Fruit fly (Drosophila melanogaster) whole organism, pupa: ENCODE data around the gene Ada1-1.
A peak's percentile ranks its signal among the peaks of the same experiment; 100 is the strongest.

Experiments used
- CG10348 ChIP-seq: fragments of 200-800 bp; sonication (Bioruptor generic); IDR thresholded peaks from 2 replicates; pipeline ENCODE4 v1.3.6; 2022; ENCODE audit warnings: missing biosample characterization, missing genetic modification characterization
- CG12605 ChIP-seq: fragments of 200-800 bp; sonication (Bioruptor generic); IDR thresholded peaks from 2 replicates; pipeline ENCODE4 v1.3.6; 2022; ENCODE audit warnings: missing biosample characterization, missing genetic modification characterization
- CG13204 ChIP-seq: fragments of 200-800 bp; sonication (Bioruptor generic); optimal IDR thresholded peaks from 2 replicates; lab custom pipeline; 2018; ENCODE audit warnings: missing biosample characterization, mild to moderate bottlenecking, missing genetic modification characterization, moderate library complexity
- CG14655 ChIP-seq: fragments of 200-800 bp; sonication (Bioruptor generic); optimal IDR thresholded peaks from 3 replicates; lab custom pipeline; 2017; ENCODE audit warnings: mild to moderate bottlenecking, missing biosample characterization, missing genetic modification reagents, missing genetic modification characterization
- CG15710 ChIP-seq: fragments of 200-800 bp; sonication (Bioruptor generic); optimal IDR thresholded peaks from 2 replicates; lab custom pipeline; 2018; ENCODE audit warnings: missing biosample characterization, mild to moderate bottlenecking, missing genetic modification characterization, moderate library complexity
- CG17806 ChIP-seq: fragments of 200-800 bp; sonication (Bioruptor generic); optimal IDR thresholded peaks from 2 replicates; lab custom pipeline; 2018; ENCODE audit warnings: missing biosample characterization, mild to moderate bottlenecking, missing genetic modification characterization, moderate library complexity
- CG32121 ChIP-seq: fragments of 200-800 bp; sonication (Bioruptor generic); IDR thresholded peaks from 2 replicates; pipeline ENCODE4 v1.3.6; 2022; ENCODE audit warnings: missing biosample characterization, missing genetic modification characterization
- CG34367 ChIP-seq: fragments of 200-800 bp; sonication (Bioruptor generic); optimal IDR thresholded peaks from 2 replicates; lab custom pipeline; 2018; ENCODE audit warnings: missing biosample characterization, mild to moderate bottlenecking, missing genetic modification characterization
- CG4496 ChIP-seq: fragments of 200-800 bp; sonication (Bioruptor generic); IDR thresholded peaks from 3 replicates; pipeline ENCODE4 v1.3.6; 2022; ENCODE audit warnings: missing biosample characterization, missing genetic modification characterization
- CG8159 ChIP-seq: fragments of 200-800 bp; sonication (Bioruptor generic); optimal IDR thresholded peaks from 3 replicates; lab custom pipeline; 2018; ENCODE audit warnings: missing biosample characterization, mild to moderate bottlenecking, missing genetic modification characterization, moderate library complexity
- CG8301 ChIP-seq: fragments of 200-800 bp; sonication (Bioruptor generic); optimal IDR thresholded peaks from 2 replicates; lab custom pipeline; 2018; ENCODE audit warnings: missing biosample characterization, mild to moderate bottlenecking, missing genetic modification characterization
- CG9948 ChIP-seq: fragments of 200-800 bp; sonication (Bioruptor generic); optimal IDR thresholded peaks from 2 replicates; lab custom pipeline; 2018; ENCODE audit warnings: missing biosample characterization, mild to moderate bottlenecking, missing genetic modification characterization, moderate library complexity
- D1 ChIP-seq: fragments of 200-800 bp; sonication (Bioruptor generic); optimal IDR thresholded peaks from 2 replicates; lab custom pipeline; 2018; ENCODE audit warnings: missing biosample characterization, mild to moderate bottlenecking, missing genetic modification characterization, moderate library complexity
- EcR ChIP-seq: fragments of 200-800 bp; sonication (Bioruptor generic); optimal IDR thresholded peaks from 3 replicates; lab custom pipeline; 2019; ENCODE audit warnings: missing biosample characterization, missing genetic modification characterization, mild to moderate bottlenecking, moderate library complexity, missing genetic modification reagents
- Ets98B ChIP-seq: fragments of 200-800 bp; sonication (Bioruptor generic); IDR thresholded peaks from 2 replicates; pipeline ENCODE4 v1.3.6; 2022; ENCODE audit warnings: missing biosample characterization, missing genetic modification characterization
- Pif1A ChIP-seq: fragments of 200-800 bp; sonication (Bioruptor generic); optimal IDR thresholded peaks from 3 replicates; lab custom pipeline; 2016; ENCODE audit warnings: missing biosample characterization, missing genetic modification characterization
- Pif1B ChIP-seq: fragments of 200-800 bp; sonication (Bioruptor generic); optimal IDR thresholded peaks from 3 replicates; lab custom pipeline; 2016; ENCODE audit warnings: missing biosample characterization, missing genetic modification characterization
- Snoo ChIP-seq: fragments of 200-800 bp; sonication (Bioruptor generic); optimal IDR thresholded peaks from 3 replicates; lab custom pipeline; 2017; ENCODE audit warnings: missing biosample characterization, mild to moderate bottlenecking, missing genetic modification characterization, inconsistent platforms
- fd96Ca ChIP-seq: fragments of 200-800 bp; sonication (Bioruptor generic); IDR thresholded peaks from 3 replicates; pipeline ENCODE4 v1.3.6; 2022; ENCODE audit warnings: missing biosample characterization, missing genetic modification characterization
- gl ChIP-seq: fragments of 200-800 bp; sonication (Bioruptor generic); optimal IDR thresholded peaks from 2 replicates; lab custom pipeline; 2018; ENCODE audit warnings: missing biosample characterization, mild to moderate bottlenecking, missing genetic modification characterization
- rn ChIP-seq: fragments of 200-800 bp; sonication (Bioruptor generic); IDR thresholded peaks from 2 replicates; pipeline ENCODE4 v1.3.6; 2022; ENCODE audit warnings: missing biosample characterization, missing genetic modification characterization

Gene Ada1-1

DNA sequence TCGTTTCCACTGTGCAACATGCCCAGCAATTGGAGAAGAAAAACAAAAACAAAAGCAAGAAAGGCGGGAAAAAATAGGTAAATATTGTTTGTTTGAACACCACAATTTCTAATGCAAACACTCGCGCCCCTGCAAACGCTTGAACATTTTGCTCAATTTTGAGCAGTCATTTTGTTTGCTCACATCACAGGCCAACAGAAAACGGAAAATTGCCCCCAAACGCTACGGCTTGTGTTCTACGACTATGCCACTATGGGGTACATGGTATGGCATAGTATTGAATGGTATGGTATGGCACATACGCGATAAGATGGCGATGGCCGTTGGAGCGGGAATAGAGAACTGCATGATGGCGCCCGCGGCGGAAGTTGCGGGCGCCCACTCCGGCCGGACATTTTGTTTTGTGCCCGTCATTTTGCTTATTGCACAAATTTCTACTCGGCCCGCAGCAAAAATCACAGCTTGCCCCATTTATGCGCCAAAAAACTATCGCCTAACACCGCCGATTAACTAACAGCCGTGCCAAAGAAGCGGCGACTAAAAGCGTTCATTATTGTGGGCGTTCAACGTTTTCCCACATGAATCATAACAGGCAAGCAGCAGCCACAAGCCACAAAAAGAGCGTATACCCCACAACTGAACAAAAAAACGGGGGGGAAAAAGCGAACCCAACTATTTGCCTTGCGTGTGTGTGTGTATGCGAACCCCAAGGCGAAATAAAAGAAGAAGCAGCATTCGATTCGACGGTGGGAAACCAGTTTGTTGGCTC, 7.8 kb downstream of the Ada1-1 start:
- TF ChIP-seq EcR (GFP tag; lab: Kevin White, UChicago) (peak; percentile 78), rn (GFP tag; lab: Robert Waterston, UW) (no peak), CG10348 (no peak), CG34367 (tag; lab: Kevin White, UChicago) (peak; percentile 31), Pif1A (peak; percentile 0), CG15710 (tag; lab: Kevin White, UChicago) (peak; percentile 18), CG9948 (tag; lab: Kevin White, UChicago) (peak; percentile 1), CG13204 (GFP tag; lab: Kevin White, UChicago) (peak; percentile 68), Pif1B (peak; percentile 10), CG8301 (tag; lab: Kevin White, UChicago) (no peak)

- TF ChIP-seq D1 (tag; lab: Kevin White, UChicago) (no peak), rn (GFP tag; lab: Robert Waterston, UW) (no peak), Snoo (tag; lab: Kevin White, UChicago) (peak; percentile 9), CG8301 (tag; lab: Kevin White, UChicago) (no peak), CG13204 (GFP tag; lab: Kevin White, UChicago) (peak; percentile 80), EcR (GFP tag; lab: Kevin White, UChicago) (peak; percentile 92)
Observed at dm6 chr2L:12005436-12006396, 9.1 kb downstream of the Ada1-1 start.

dm6 chr2L:12006397-12007330, 10.1 kb downstream of the Ada1-1 start:
- TF ChIP-seq Pif1A (peak; percentile 75), CG13204 (GFP tag; lab: Kevin White, UChicago) (peak; percentile 48), EcR (GFP tag; lab: Kevin White, UChicago) (no peak), CG34367 (tag; lab: Kevin White, UChicago) (peak; percentile 85), gl (peak; percentile 27), Ets98B (GFP tag; lab: Robert Waterston, UW) (no peak), Pif1B (peak; percentile 87), Snoo (tag; lab: Kevin White, UChicago) (peak; percentile 87), CG9948 (tag; lab: Kevin White, UChicago) (peak; percentile 94), rn (GFP tag; lab: Robert Waterston, UW) (no peak), CG15710 (tag; lab: Kevin White, UChicago) (peak; percentile 94), CG10348 (no peak), CG17806 (tag; lab: Kevin White, UChicago) (peak; percentile 90), CG14655 (GFP tag; lab: Kevin White, UChicago) (peak; percentile 95), CG12605 (GFP tag; lab: Robert Waterston, UW) (no peak), CG8159 (peak; percentile 97), fd96Ca (no peak), CG8301 (tag; lab: Kevin White, UChicago) (peak; percentile 90), CG32121 (no peak), D1 (tag; lab: Kevin White, UChicago) (peak; percentile 87)

dm6 chr2L:12007331-12007791, 10.8 kb downstream of the Ada1-1 start:
- TF ChIP-seq CG12605 (GFP tag; lab: Robert Waterston, UW) (no peak), CG4496 (no peak), CG15710 (tag; lab: Kevin White, UChicago) (peak; percentile 53), CG8301 (tag; lab: Kevin White, UChicago) (peak; percentile 77), EcR (GFP tag; lab: Kevin White, UChicago) (peak; percentile 98), Pif1B (peak; percentile 67), gl (peak; percentile 74), CG8159 (peak; percentile 36), CG9948 (tag; lab: Kevin White, UChicago) (peak; percentile 17), Snoo (tag; lab: Kevin White, UChicago) (peak; percentile 84), CG17806 (tag; lab: Kevin White, UChicago) (peak; percentile 27), Ets98B (GFP tag; lab: Robert Waterston, UW) (no peak), CG13204 (GFP tag; lab: Kevin White, UChicago) (peak; percentile 97), Pif1A (peak; percentile 68), CG34367 (tag; lab: Kevin White, UChicago) (peak; percentile 51), CG14655 (GFP tag; lab: Kevin White, UChicago) (peak; percentile 70)
- TF ChIP-seq, all 21 proteins: peak for 13
